Worm (Caenorhabditis elegans) whole organism, midembryonic: ENCODE measurements around the gene Y102A11A.3.
"Not testable (repeated sequence)": the region's sequence is repeated elsewhere in the genome, so short reads cannot be mapped to it uniquely, and the experiment has no call there.

Experiments used
- T22C8.4 ChIP-seq: fragments of 200-800 bp; sonication (Bioruptor generic); IDR thresholded peaks from 2 replicates; pipeline ENCODE4 v1.3.6; 2022; ENCODE audit warnings: missing genetic modification characterization, missing compliant biosample characterization
- cog-1 ChIP-seq: sonication (generic microtip); optimal IDR thresholded peaks from 2 replicates; lab custom pipeline; 2016; ENCODE audit warnings: missing genetic modification characterization, missing compliant biosample characterization
- flt-1 ChIP-seq: fragments of 200-800 bp; sonication (Bioruptor generic); IDR thresholded peaks from 2 replicates; pipeline ENCODE4 v1.3.6; 2022; ENCODE audit warnings: missing genetic modification characterization, missing compliant biosample characterization
- klf-2 ChIP-seq: fragments of 200-800 bp; sonication (Bioruptor generic); conservative IDR thresholded peaks from 2 replicates; pipeline ENCODE4 v1.3.6; 2022; ENCODE audit warnings: missing genetic modification reagents, missing genetic modification characterization, missing compliant biosample characterization
- med-1 ChIP-seq: sonication (generic microtip); optimal IDR thresholded peaks from 2 replicates; lab custom pipeline; 2017; ENCODE audit warnings: missing genetic modification characterization, mild to moderate bottlenecking, missing compliant biosample characterization, antibody characterized with exemption, missing genetic modification reagents; ENCODE audit not compliant: insufficient read depth
- ref-1 ChIP-seq: fragments of 200-800 bp; sonication (Bioruptor generic); conservative IDR thresholded peaks from 2 replicates; pipeline ENCODE4 v1.3.6; 2022; ENCODE audit warnings: missing genetic modification reagents, missing genetic modification characterization, missing compliant biosample characterization
- tab-1 ChIP-seq: fragments of 200-800 bp; sonication (Bioruptor generic); IDR thresholded peaks from 2 replicates; pipeline ENCODE4 v1.3.6; 2022; ENCODE audit warnings: missing genetic modification characterization, missing compliant biosample characterization
- ztf-23 ChIP-seq: fragments of 200-800 bp; sonication (Bioruptor generic); IDR thresholded peaks from 2 replicates; pipeline ENCODE4 v1.3.6; 2022; ENCODE audit warnings: missing genetic modification reagents, missing genetic modification characterization, missing compliant biosample characterization
- ztf-29 ChIP-seq: fragments of 200-800 bp; sonication (Bioruptor generic); IDR thresholded peaks from 2 replicates; pipeline ENCODE4 v1.3.6; 2022; ENCODE audit warnings: missing genetic modification reagents, missing genetic modification characterization, missing compliant biosample characterization

Y102A11A.3 gene

ce11 chrX:1997934-1998333 is 21.0 kb upstream of the Y102A11A.3 start, which contains the start of gene Y40A1A.3:
Y40A1A.3 (minus strand) TSS chrX:1998034.
- TF ChIP-seq ztf-29 (GFP tag; lab: Robert Waterston, UW) (no peak), T22C8.4 (no peak), klf-2 (GFP tag; lab: Robert Waterston, UW) (no peak), ref-1 (GFP tag; lab: Robert Waterston, UW) (no peak), tab-1 (no peak), ztf-23 (GFP tag; lab: Robert Waterston, UW) (no peak), flt-1 (no peak), cog-1 (tag; lab: Kevin White, UChicago) (no peak), med-1 (GFP tag; lab: Kevin White, UChicago) (no peak)

- TF ChIP-seq ztf-23 (GFP tag; lab: Robert Waterston, UW) (no peak), tab-1 (no peak), ztf-29 (GFP tag; lab: Robert Waterston, UW) (no peak), flt-1 (no peak), med-1 (GFP tag; lab: Kevin White, UChicago) (no peak), cog-1 (tag; lab: Kevin White, UChicago) (no peak), ref-1 (GFP tag; lab: Robert Waterston, UW) (no peak), klf-2 (GFP tag; lab: Robert Waterston, UW) (no peak), T22C8.4 (no peak)
Measured at ce11 chrX:1998825-1999224, 20.1 kb upstream of the Y102A11A.3 start.

ce11 chrX:2000517-2000916 is 18.4 kb upstream of the Y102A11A.3 start:
- TF ChIP-seq flt-1 (no peak), cog-1 (tag; lab: Kevin White, UChicago) (no peak), ref-1 (GFP tag; lab: Robert Waterston, UW) (no peak), klf-2 (GFP tag; lab: Robert Waterston, UW) (no peak), ztf-29 (GFP tag; lab: Robert Waterston, UW) (no peak), med-1 (GFP tag; lab: Kevin White, UChicago) (no peak), T22C8.4 (no peak), ztf-23 (GFP tag; lab: Robert Waterston, UW) (no peak), tab-1 (no peak)

- no peak for TF ChIP-seq klf-2 (GFP tag; lab: Robert Waterston, UW)
- TF ChIP-seq med-1 (GFP tag; lab: Kevin White, UChicago) = no peak
- TF ChIP-seq flt-1 = no peak
- TF ChIP-seq ref-1 (GFP tag; lab: Robert Waterston, UW) = no peak
- TF ChIP-seq T22C8.4 = no peak
- TF ChIP-seq ztf-23 (GFP tag; lab: Robert Waterston, UW) = no peak
- no peak for TF ChIP-seq ztf-29 (GFP tag; lab: Robert Waterston, UW)
- no peak for TF ChIP-seq tab-1
- TF ChIP-seq cog-1 (tag; lab: Kevin White, UChicago) = no peak
Measured at ce11 chrX:2012491-2013201, 6.3 kb upstream of the Y102A11A.3 start, which contains the start of gene Y102A11A.9. Y102A11A.9 (plus strand) TSS chrX:2013151.

ce11 chrX:2013912-2014311 is 5.0 kb upstream of the Y102A11A.3 start:
- TF ChIP-seq T22C8.4 (no peak), tab-1 (no peak), ztf-29 (GFP tag; lab: Robert Waterston, UW) (no peak), cog-1 (tag; lab: Kevin White, UChicago) (no peak), ref-1 (GFP tag; lab: Robert Waterston, UW) (no peak), flt-1 (no peak), med-1 (GFP tag; lab: Kevin White, UChicago) (no peak), ztf-23 (GFP tag; lab: Robert Waterston, UW) (no peak), klf-2 (GFP tag; lab: Robert Waterston, UW) (no peak)

ce11 chrX:2014521-2014920 is 4.4 kb upstream of the Y102A11A.3 start:
- TF ChIP-seq flt-1 (0 out of 2 replicates have a peak, but pooled peaks have one; percentile 26), T22C8.4 (no peak), tab-1 (no peak)

ce11 chrX:2018211-2018610 is 737 bp upstream of the Y102A11A.3 start:
- TF ChIP-seq tab-1 (no peak), T22C8.4 (no peak), ztf-23 (GFP tag; lab: Robert Waterston, UW) (no peak), flt-1 (no peak), med-1 (GFP tag; lab: Kevin White, UChicago) (no peak), cog-1 (tag; lab: Kevin White, UChicago) (no peak), ztf-29 (GFP tag; lab: Robert Waterston, UW) (no peak), ref-1 (GFP tag; lab: Robert Waterston, UW) (no peak), klf-2 (GFP tag; lab: Robert Waterston, UW) (no peak)

- TF ChIP-seq med-1 (GFP tag; lab: Kevin White, UChicago) (no peak), flt-1 (no peak), ref-1 (GFP tag; lab: Robert Waterston, UW) (no peak), ztf-29 (GFP tag; lab: Robert Waterston, UW) (no peak), T22C8.4 (no peak), cog-1 (tag; lab: Kevin White, UChicago) (no peak), tab-1 (no peak), ztf-23 (GFP tag; lab: Robert Waterston, UW) (no peak), klf-2 (GFP tag; lab: Robert Waterston, UW) (no peak)
Measured at ce11 chrX:2021558-2021957, 2.6 kb downstream of the Y102A11A.3 start.

- not testable (repeated sequence) for TF ChIP-seq ztf-29 (GFP tag; lab: Robert Waterston, UW); flt-1; ztf-23 (GFP tag; lab: Robert Waterston, UW)
Measured at ce11 chrX:2026342-2026741, 7.4 kb downstream of the Y102A11A.3 start, which contains the start of gene Y102A11A.2. Y102A11A.2 (plus strand) TSS chrX:2026642.

- TF ChIP-seq tab-1 (no peak), ztf-23 (GFP tag; lab: Robert Waterston, UW) (no peak), klf-2 (GFP tag; lab: Robert Waterston, UW) (no peak), ztf-29 (GFP tag; lab: Robert Waterston, UW) (no peak), flt-1 (no peak), ref-1 (GFP tag; lab: Robert Waterston, UW) (no peak), T22C8.4 (no peak), cog-1 (tag; lab: Kevin White, UChicago) (no peak), med-1 (GFP tag; lab: Kevin White, UChicago) (no peak)
Measured at ce11 chrX:2030871-2031270, 11.9 kb downstream of the Y102A11A.3 start.
